Fruit fly (Drosophila melanogaster) whole organism, adult: ENCODE results near the gene CG9008.
A peak's percentile ranks its signal among the peaks of the same experiment; 100 is the strongest.

Experiments
- CG11617 ChIP-seq: fragments of 200-800 bp; sonication (Bioruptor generic); optimal IDR thresholded peaks from 2 replicates; lab custom pipeline; 2017; ENCODE audit warnings: mild to moderate bottlenecking, missing biosample characterization, missing genetic modification reagents, missing genetic modification characterization
- CG1620 ChIP-seq: fragments of 200-800 bp; sonication (Bioruptor generic); optimal IDR thresholded peaks from 2 replicates; lab custom pipeline; 2016; ENCODE audit warnings: missing biosample characterization, missing genetic modification characterization
- CG33017 ChIP-seq: fragments of 200-800 bp; sonication (Bioruptor generic); optimal IDR thresholded peaks from 2 replicates; lab custom pipeline; 2018; ENCODE audit warnings: missing biosample characterization, mild to moderate bottlenecking, missing genetic modification characterization, moderate library complexity
- Clk ChIP-seq: fragments of 200-800 bp; sonication (Bioruptor generic); optimal IDR thresholded peaks from 2 replicates; lab custom pipeline; 2017; ENCODE audit warnings: missing biosample characterization, missing genetic modification characterization
- Hr96 ChIP-seq: fragments of 200-800 bp; sonication (Bioruptor generic); optimal IDR thresholded peaks from 2 replicates; lab custom pipeline; 2016; ENCODE audit warnings: missing biosample characterization, missing genetic modification characterization
- Mnt ChIP-seq: fragments of 200-800 bp; sonication (Bioruptor generic); optimal IDR thresholded peaks from 2 replicates; lab custom pipeline; 2016; ENCODE audit warnings: missing biosample characterization, mild to moderate bottlenecking, missing genetic modification characterization
- bab1 ChIP-seq: fragments of 200-800 bp; sonication (Bioruptor generic); optimal IDR thresholded peaks from 3 replicates; lab custom pipeline; 2019; ENCODE audit warnings: missing biosample characterization, mild to moderate bottlenecking, missing genetic modification characterization, moderate library complexity
- cnc ChIP-seq, 2 experiments: fragments of >200 bp; optimal IDR thresholded peaks; 2 replicates each; lab custom pipeline; 2017
- kay ChIP-seq: fragments of 200-800 bp; sonication (Bioruptor generic); peaks from one replicate; lab custom pipeline; 2016; ENCODE audit warnings: missing biosample characterization, missing genetic modification characterization, borderline replicate concordance
- tj ChIP-seq: fragments of 200-800 bp; sonication (Bioruptor generic); optimal IDR thresholded peaks from 3 replicates; lab custom pipeline; 2017; ENCODE audit warnings: missing biosample characterization, mild to moderate bottlenecking, missing genetic modification characterization, moderate library complexity

DNA sequence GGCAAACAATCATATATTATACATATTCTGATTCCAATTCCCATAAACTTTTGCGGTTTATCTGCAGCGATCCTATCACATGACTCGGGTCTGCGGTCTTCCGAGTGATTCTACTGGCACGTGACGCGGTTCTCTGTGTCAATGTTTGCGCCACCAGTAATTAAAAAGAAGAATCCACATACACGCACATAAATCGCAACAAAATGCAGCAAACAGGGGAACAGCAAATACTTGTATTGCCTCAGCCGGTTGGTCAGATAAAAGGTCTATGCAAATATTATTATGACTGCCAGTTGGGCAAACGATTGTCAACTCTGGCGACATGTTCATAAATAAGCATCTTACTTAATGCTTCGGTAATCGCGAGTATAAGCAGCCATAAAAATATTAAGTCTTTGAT, 28.0 kb upstream of the CG9008 start:
- TF ChIP-seq tj (GFP tag; lab: Kevin White, UChicago): no peak
- no peak for TF ChIP-seq bab1 (GFP tag; lab: Kevin White, UChicago)
- peak; percentile 10 for TF ChIP-seq Mnt (GFP tag; lab: Kevin White, UChicago)
- no peak for TF ChIP-seq cnc (optimal IDR thresholded peaks at IDR 0.05; lab: Kevin White, UChicago)
- TF ChIP-seq CG11617 (GFP tag; lab: Kevin White, UChicago): peak; percentile 30
- TF ChIP-seq CG1620: no peak
- peak; percentile 61 for TF ChIP-seq CG33017 (tag; lab: Kevin White, UChicago)
- no peak for TF ChIP-seq Hr96 (GFP tag; lab: Kevin White, UChicago)
- TF ChIP-seq Clk: no peak
- no peak for TF ChIP-seq kay
